Fruit fly (Drosophila melanogaster): ENCODE data around the gene Mst87F.

DNA sequence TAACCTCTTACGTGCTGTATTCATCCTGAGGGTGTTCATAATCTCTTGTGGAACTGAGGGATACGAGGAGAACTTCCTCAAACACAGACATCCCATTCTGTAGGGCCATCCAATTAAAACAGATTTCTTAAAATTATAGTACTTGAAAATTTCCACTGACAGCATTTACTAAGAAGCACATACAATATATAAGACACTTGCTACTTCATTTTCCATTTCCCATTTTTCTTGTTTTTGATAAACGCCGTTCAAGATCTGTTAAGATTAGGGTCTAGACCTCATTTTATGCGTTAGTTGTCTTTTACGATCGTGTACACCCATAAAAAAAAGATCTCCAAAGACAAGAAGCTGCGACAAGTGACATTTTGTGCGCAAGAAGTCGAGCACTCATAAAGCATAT lies 27.5 kb upstream of the Mst87F start, which contains the start of gene CG14362:
- TF ChIP-seq Side (GFP tag; optimal IDR thresholded peaks at IDR 0.05) = no peak
- TF ChIP-seq disco-r (GFP tag; optimal IDR thresholded peaks at IDR 0.05) = no peak
- no peak for TF ChIP-seq CG1233 (GFP tag; optimal IDR thresholded peaks at IDR 0.05)
- no peak for TF ChIP-seq CTCF (GFP tag; optimal IDR thresholded peaks at IDR 0.05)
- TF ChIP-seq lmd (GFP tag; IDR thresholded peaks at IDR 0.05) = no peak
- TF ChIP-seq CG6654 (GFP tag; optimal IDR thresholded peaks at IDR 0.05) = no peak
- no peak for TF ChIP-seq cwo (GFP tag; optimal IDR thresholded peaks at IDR 0.05)
- no peak for TF ChIP-seq maf-S (GFP tag; optimal IDR thresholded peaks at IDR 0.05)
- TF ChIP-seq CG18011 (GFP tag; optimal IDR thresholded peaks at IDR 0.05) = no peak
- no peak for TF ChIP-seq Nf-YC (tag; optimal IDR thresholded peaks at IDR 0.05)
- TF ChIP-seq cato (GFP tag; optimal IDR thresholded peaks at IDR 0.05; ENCODE audit: borderline replicate concordance) = no peak
- TF ChIP-seq CG4328 (GFP tag; optimal IDR thresholded peaks at IDR 0.05) = no peak
- TF ChIP-seq CG10431 (GFP tag; optimal IDR thresholded peaks at IDR 0.05) = no peak
